Fruit fly (Drosophila melanogaster): ENCODE data around the gene Dyro.
A peak's percentile ranks its signal among the peaks of the same experiment; 100 is the strongest.

The Dyro gene

dm6 chr3L:11256147-11256971 lies 39.4 kb downstream of the Dyro start (continued):
- TF ChIP-seq gro (GFP tag; optimal IDR thresholded peaks at IDR 0.05) (no peak), NfI (GFP tag; optimal IDR thresholded peaks at IDR 0.05) (peak; percentile 71), CG6813 (GFP tag; optimal IDR thresholded peaks at IDR 0.05) (peak; percentile 64), tna (GFP tag; IDR thresholded peaks at IDR 0.05; ENCODE audit: partially characterized antibody) (no peak), Ravus (GFP tag; IDR thresholded peaks at IDR 0.05) (no peak), CG5953 (GFP tag; IDR thresholded peaks at IDR 0.05) (peak; percentile 77), pita (GFP tag; optimal IDR thresholded peaks at IDR 0.05) (no peak), tin (GFP tag; optimal IDR thresholded peaks at IDR 0.05) (peak; percentile 82), Dip2 (GFP tag; IDR thresholded peaks at IDR 0.05) (no peak), grau (tag; optimal IDR thresholded peaks at IDR 0.05) (peak; percentile 82), H2.0 (GFP tag; IDR thresholded peaks at IDR 0.05) (peak; percentile 58), CG4854 (GFP tag; optimal IDR thresholded peaks at IDR 0.05) (no peak), pzg (GFP tag; optimal IDR thresholded peaks at IDR 0.05) (no peak), CG11560 (tag; IDR thresholded peaks at IDR 0.05) (no peak), Atf6 (GFP tag; IDR thresholded peaks at IDR 0.05) (peak; percentile 85), gem (tag; optimal IDR thresholded peaks at IDR 0.05) (peak; percentile 89), p53 (GFP tag; optimal IDR thresholded peaks at IDR 0.05) (no peak), CG12769 (tag; optimal IDR thresholded peaks at IDR 0.05) (peak; percentile 63), CG30020 (tag; optimal IDR thresholded peaks at IDR 0.05) (peak; percentile 64), br (optimal IDR thresholded peaks at IDR 0.05) (no peak), CG17359 (tag; optimal IDR thresholded peaks at IDR 0.05) (peak; percentile 62), CG4820 (GFP tag; optimal IDR thresholded peaks at IDR 0.05) (peak; percentile 89), Dp (GFP tag; optimal IDR thresholded peaks at IDR 0.05) (no peak), dysf (GFP tag; IDR thresholded peaks at IDR 0.05) (peak; percentile 69; the same call in 1 of the 3 replicates), YL-1 (GFP tag; optimal IDR thresholded peaks at IDR 0.05) (peak; percentile 78), CG9797 (GFP tag; optimal IDR thresholded peaks at IDR 0.05) (peak; percentile 20), Doc2 (GFP tag; IDR thresholded peaks at IDR 0.05) (no peak), CG17829 (tag; optimal IDR thresholded peaks at IDR 0.05) (peak; percentile 81), CG16863 (GFP tag; optimal IDR thresholded peaks at IDR 0.05) (no peak), eyg (GFP tag; optimal IDR thresholded peaks at IDR 0.05) (peak; percentile 17), Lhr (GFP tag; optimal IDR thresholded peaks at IDR 0.05) (peak; percentile 42), CG3163 (GFP tag; optimal IDR thresholded peaks at IDR 0.05) (peak; percentile 10), hkb (optimal IDR thresholded peaks at IDR 0.05) (no peak), hkb (GFP tag; IDR thresholded peaks at IDR 0.05) (0 out of 2 replicates have a peak, but pooled peaks have one; percentile 54), bbx (GFP tag; IDR thresholded peaks at IDR 0.05; ENCODE audit: partially characterized antibody) (peak; percentile 72), Jarid2 (GFP tag; optimal IDR thresholded peaks at IDR 0.05) (peak; percentile 46), CG34376 (GFP tag; optimal IDR thresholded peaks at IDR 0.05) (peak; percentile 32), CG32772 (GFP tag; IDR thresholded peaks at IDR 0.05) (peak; percentile 53), CG7357 (GFP tag; IDR thresholded peaks at IDR 0.05) (peak; percentile 56; the same call in 1 of the 3 replicates), CG6791 (GFP tag; IDR thresholded peaks at IDR 0.05; ENCODE audit: partially characterized antibody) (peak; percentile 76; the same call in 2 of the 3 replicates), CG6689 (GFP tag; IDR thresholded peaks at IDR 0.05) (peak; percentile 70), ATbp (GFP tag; optimal IDR thresholded peaks at IDR 0.05) (peak; percentile 64), wek (GFP tag; optimal IDR thresholded peaks at IDR 0.05) (no peak), NK7.1 (GFP tag; optimal IDR thresholded peaks at IDR 0.05) (no peak), CG11093 (GFP tag; IDR thresholded peaks at IDR 0.05) (0 out of 3 replicates have a peak, but pooled peaks have one; percentile 56), odd (GFP tag; optimal IDR thresholded peaks at IDR 0.05) (peak; percentile 76), Camta (GFP tag; optimal IDR thresholded peaks at IDR 0.05) (no peak), CG17186 (GFP tag; optimal IDR thresholded peaks at IDR 0.05) (peak; percentile 30), Bdp1 (GFP tag; optimal IDR thresholded peaks at IDR 0.05) (peak; percentile 52), Dip3 (GFP tag; optimal IDR thresholded peaks at IDR 0.05) (no peak)

Data from whole organism, embryonic.